Worm (Caenorhabditis elegans): Measurements from ENCODE around the gene arp-6.

The arp-6 gene

DNA sequence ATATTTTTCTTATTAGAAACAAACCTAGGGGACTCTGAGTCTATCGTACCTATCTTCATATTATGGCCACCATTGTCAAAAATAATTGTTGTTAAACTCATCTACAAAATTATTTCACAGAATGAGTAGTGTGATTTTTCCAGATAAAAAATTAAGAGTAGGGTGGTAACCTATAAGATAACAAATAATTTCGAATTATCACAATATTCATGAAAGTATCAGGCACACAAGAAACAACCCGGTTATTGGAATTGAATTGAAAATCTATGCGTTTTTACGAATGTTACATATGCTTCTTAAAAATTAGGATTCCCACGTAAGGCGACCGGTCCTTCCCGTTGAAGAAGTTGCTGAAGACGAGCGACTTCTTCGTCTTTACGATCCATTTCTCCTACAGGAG lies at the start of gene arp-6:
Gene arp-6 (minus strand): TSS at position 101 of the 400 bp plus-strand sequence.
- TF ChIP-seq repo-1 (tag; optimal IDR thresholded peaks at IDR 0.05), result no peak
- no peak for TF ChIP-seq efl-1 (GFP tag; optimal IDR thresholded peaks at IDR 0.05)
- TF ChIP-seq T26A5.8 (tag; optimal IDR thresholded peaks at IDR 0.05), result no peak
- TF ChIP-seq rec-8 (tag; optimal IDR thresholded peaks at IDR 0.05), result no peak
- no peak for TF ChIP-seq nfya-2 (GFP tag; IDR thresholded peaks at IDR 0.05)
- TF ChIP-seq lin-35 (GFP tag; optimal IDR thresholded peaks at IDR 0.05), result no peak
- TF ChIP-seq pha-4 (tag; optimal IDR thresholded peaks at IDR 0.05), result no peak
- no peak for TF ChIP-seq bed-2 (GFP tag; IDR thresholded peaks at IDR 0.05)
- TF ChIP-seq cebp-2 (GFP tag; IDR thresholded peaks at IDR 0.05), result no peak
- TF ChIP-seq nhr-120 (GFP tag; IDR thresholded peaks at IDR 0.05), result no peak
- no peak for TF ChIP-seq nfya-1 (tag; optimal IDR thresholded peaks at IDR 0.05; ENCODE audit: borderline replicate concordance, insufficient read depth)
- no peak for TF ChIP-seq tbx-9 (tag; optimal IDR thresholded peaks at IDR 0.05; ENCODE audit: borderline replicate concordance)

DNA sequence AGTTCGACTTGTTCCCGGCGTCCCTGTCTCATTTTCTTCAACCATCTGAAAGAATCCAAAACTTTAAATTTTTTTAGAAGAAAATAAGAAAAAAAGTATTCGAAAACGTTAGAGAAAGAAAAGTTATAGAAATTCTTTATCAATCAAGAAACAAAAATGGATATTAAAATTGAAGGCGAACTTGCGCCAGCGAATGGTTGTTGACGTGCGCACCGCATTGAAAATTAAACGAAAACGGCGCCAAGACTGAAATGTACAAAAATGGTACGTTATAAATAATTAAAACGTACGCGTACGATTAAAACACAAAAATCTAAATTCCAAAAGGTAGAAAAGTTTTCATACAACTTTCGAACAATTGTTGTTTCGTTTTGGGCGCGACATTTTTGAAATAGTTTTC lies 49.7 kb upstream of the arp-6 start, which contains the start of gene K02C4.3:
Gene K02C4.3 (minus strand): TSS at position 51 of the 400 bp plus-strand sequence.
- TF ChIP-seq cebp-2 (GFP tag; IDR thresholded peaks at IDR 0.05) (no peak), athp-1 (tag; optimal IDR thresholded peaks at IDR 0.05) (no peak), ztf-26 (tag; optimal IDR thresholded peaks at IDR 0.05) (no peak), mcd-1 (GFP tag; IDR thresholded peaks at IDR 0.05) (peak; percentile 75), ztf-22 (GFP tag; optimal IDR thresholded peaks at IDR 0.05) (no peak), lir-1 (GFP tag; conservative IDR thresholded peaks at IDR 0.05) (no peak), dpl-1 (GFP tag; optimal IDR thresholded peaks at IDR 0.05) (peak; percentile 68), atf-7 (tag; optimal IDR thresholded peaks at IDR 0.05) (no peak), lsl-1 (GFP tag; optimal IDR thresholded peaks at IDR 0.05) (peak; percentile 56), unc-130 (GFP tag; optimal IDR thresholded peaks at IDR 0.05) (no peak), rcor-1 (GFP tag; IDR thresholded peaks at IDR 0.05) (no peak), egl-18 (GFP tag; IDR thresholded peaks at IDR 0.05) (no peak), sdz-38 (tag; optimal IDR thresholded peaks at IDR 0.05) (no peak), bed-2 (GFP tag; IDR thresholded peaks at IDR 0.05) (no peak), Y53F4B.3 (GFP tag; IDR thresholded peaks at IDR 0.05) (no peak), lag-1 (GFP tag; IDR thresholded peaks at IDR 0.05) (no peak), ceh-91 (GFP tag; IDR thresholded peaks at IDR 0.05) (0 out of 2 replicates have a peak, but pooled peaks have one; percentile 16), mel-28 (tag; optimal IDR thresholded peaks at IDR 0.05; ENCODE audit: borderline replicate concordance) (no peak), ceh-79 (tag; optimal IDR thresholded peaks at IDR 0.05) (no peak), rec-8 (tag; optimal IDR thresholded peaks at IDR 0.05) (no peak), dox-1 (GFP tag; IDR thresholded peaks at IDR 0.05) (peak; percentile 32; the same call in 1 of the 2 replicates), F10E7.11 (tag; optimal IDR thresholded peaks at IDR 0.05) (no peak), cebp-1 (GFP tag; IDR thresholded peaks at IDR 0.05) (no peak), cebp-1 (tag; optimal IDR thresholded peaks at IDR 0.05) (no peak), madf-8 (GFP tag; conservative IDR thresholded peaks at IDR 0.05) (peak; percentile 26; the same call in 1 of the 2 replicates), hmg-1.2 (GFP tag; IDR thresholded peaks at IDR 0.05) (0 out of 2 replicates have a peak, but pooled peaks have one; percentile 13), repo-1 (tag; optimal IDR thresholded peaks at IDR 0.05) (no peak), fkh-3 (tag; optimal IDR thresholded peaks at IDR 0.05) (no peak), ceh-27 (GFP tag; optimal IDR thresholded peaks at IDR 0.05) (no peak), ztf-3 (GFP tag; optimal IDR thresholded peaks at IDR 0.05) (no peak), C06A6.2 (GFP tag; conservative IDR thresholded peaks at IDR 0.05) (no peak), Y95B8A.8 (GFP tag; IDR thresholded peaks at IDR 0.05) (no peak), ama-1 (optimal IDR thresholded peaks at IDR 0.05) (no peak), ama-1 (GFP tag; optimal IDR thresholded peaks at IDR 0.05) (no peak), ztf-6 (GFP tag; IDR thresholded peaks at IDR 0.05) (no peak), F49E8.2 (tag; optimal IDR thresholded peaks at IDR 0.05; ENCODE audit: insufficient read depth) (no peak), Y56A3A.18 (GFP tag; IDR thresholded peaks at IDR 0.05) (no peak), madf-10 (tag; optimal IDR thresholded peaks at IDR 0.05) (no peak), egl-44 (GFP tag; IDR thresholded peaks at IDR 0.05) (no peak), nhr-27 (tag; optimal IDR thresholded peaks at IDR 0.05) (no peak), efl-1 (GFP tag; optimal IDR thresholded peaks at IDR 0.05) (peak; percentile 69)
